Fruit fly (Drosophila melanogaster) whole organism, embryonic: ENCODE data around the gene CG15382.

ENCODE experiments used
- CG10462 ChIP-seq: fragments of 200-800 bp; sonication (Bioruptor generic); optimal IDR thresholded peaks from 2 replicates; lab custom pipeline; 2016; ENCODE audit warnings: missing biosample characterization, missing genetic modification characterization
- CG10543 ChIP-seq: fragments of 200-800 bp; sonication (Bioruptor generic); optimal IDR thresholded peaks from 3 replicates; lab custom pipeline; 2017; ENCODE audit warnings: missing biosample characterization, mild to moderate bottlenecking, missing genetic modification characterization, moderate library complexity
- CG13287 ChIP-seq: fragments of 200-800 bp; sonication (Bioruptor generic); IDR thresholded peaks from 2 replicates; pipeline ENCODE4 v1.3.6; 2022; ENCODE audit warnings: missing biosample characterization, missing genetic modification characterization; ENCODE audit not compliant: partially characterized antibody
- CG1529 ChIP-seq: fragments of 200-800 bp; sonication (Bioruptor generic); optimal IDR thresholded peaks from 3 replicates; lab custom pipeline; 2018; ENCODE audit warnings: missing biosample characterization, missing genetic modification characterization
- CG17568 ChIP-seq: fragments of 200-800 bp; sonication (Bioruptor generic); optimal IDR thresholded peaks from 2 replicates; lab custom pipeline; 2018; ENCODE audit warnings: missing biosample characterization, mild to moderate bottlenecking, missing genetic modification characterization, moderate library complexity
- CG2129 ChIP-seq: fragments of 200-800 bp; sonication (Bioruptor generic); IDR thresholded peaks from 2 replicates; pipeline ENCODE4 v1.3.6; 2022; ENCODE audit warnings: missing biosample characterization, missing genetic modification characterization; ENCODE audit not compliant: partially characterized antibody
- CG3065 ChIP-seq: fragments of 200-800 bp; sonication (Bioruptor generic); optimal IDR thresholded peaks from 2 replicates; lab custom pipeline; 2016; ENCODE audit warnings: missing biosample characterization, missing genetic modification characterization
- CG34422 ChIP-seq: fragments of 200-800 bp; sonication (Bioruptor generic); IDR thresholded peaks from 3 replicates; pipeline ENCODE4 v1.3.6; 2022; ENCODE audit warnings: missing biosample characterization, missing genetic modification characterization
- CG3995 ChIP-seq: fragments of 200-800 bp; sonication (Bioruptor generic); optimal IDR thresholded peaks from 3 replicates; lab custom pipeline; 2016; ENCODE audit warnings: missing biosample characterization, missing genetic modification characterization
- CG4360 ChIP-seq: fragments of 200-800 bp; sonication (Bioruptor generic); IDR thresholded peaks from 2 replicates; pipeline ENCODE4 v1.3.6; 2022; ENCODE audit warnings: missing biosample characterization, missing genetic modification characterization
- CG5180 ChIP-seq: fragments of 200-800 bp; sonication (Bioruptor generic); optimal IDR thresholded peaks from 3 replicates; lab custom pipeline; 2017; ENCODE audit warnings: missing biosample characterization, missing genetic modification characterization, mild to moderate bottlenecking, moderate library complexity, missing genetic modification reagents
- CG6813 ChIP-seq: fragments of 200-800 bp; sonication (Bioruptor generic); optimal IDR thresholded peaks from 2 replicates; lab custom pipeline; 2017; ENCODE audit warnings: missing biosample characterization, missing genetic modification characterization, mild to moderate bottlenecking, moderate library complexity, missing genetic modification reagents
- CG8388 ChIP-seq: fragments of 200-800 bp; sonication (Bioruptor generic); optimal IDR thresholded peaks from 2 replicates; lab custom pipeline; 2019; ENCODE audit warnings: missing biosample characterization, mild to moderate bottlenecking, missing genetic modification characterization, moderate library complexity
- CG9817 ChIP-seq: fragments of 200-800 bp; sonication (Bioruptor generic); optimal IDR thresholded peaks from 2 replicates; lab custom pipeline; 2018; ENCODE audit warnings: missing biosample characterization, mild to moderate bottlenecking, missing genetic modification characterization, moderate library complexity
- CTCF ChIP-seq: fragments of 200-800 bp; sonication (Bioruptor generic); optimal IDR thresholded peaks from 2 replicates; lab custom pipeline; 2017; ENCODE audit warnings: missing biosample characterization, mild to moderate bottlenecking, missing genetic modification characterization, moderate library complexity
- Dip3 ChIP-seq: fragments of 200-800 bp; sonication (Bioruptor generic); optimal IDR thresholded peaks from 3 replicates; lab custom pipeline; 2016; ENCODE audit warnings: missing biosample characterization, missing genetic modification characterization
- Dll ChIP-seq: fragments of 200-800 bp; sonication (Bioruptor generic); IDR thresholded peaks from 4 replicates; pipeline ENCODE4 v1.3.6; 2022; ENCODE audit warnings: missing biosample characterization, missing genetic modification characterization; ENCODE audit not compliant: partially characterized antibody
- Fer1 ChIP-seq: fragments of 200-800 bp; sonication (Bioruptor generic); optimal IDR thresholded peaks from 2 replicates; lab custom pipeline; 2017; ENCODE audit warnings: missing biosample characterization, mild to moderate bottlenecking, missing genetic modification characterization
- Fer2 ChIP-seq: fragments of 200-800 bp; sonication (Bioruptor generic); optimal IDR thresholded peaks from 2 replicates; lab custom pipeline; 2018; ENCODE audit warnings: missing biosample characterization, mild to moderate bottlenecking, missing genetic modification characterization, moderate library complexity
- HHEX ChIP-seq: fragments of 200-800 bp; sonication (Bioruptor generic); optimal IDR thresholded peaks from 3 replicates; lab custom pipeline; 2017; ENCODE audit warnings: missing biosample characterization, mild to moderate bottlenecking, missing genetic modification characterization, missing genetic modification reagents
- HLHmδ ChIP-seq: fragments of 200-800 bp; sonication (Bioruptor generic); optimal IDR thresholded peaks from 2 replicates; lab custom pipeline; 2018; ENCODE audit warnings: missing biosample characterization, mild to moderate bottlenecking, missing genetic modification characterization, moderate library complexity
- Med ChIP-seq: fragments of 200-800 bp; sonication (Bioruptor generic); peaks from one replicate; lab custom pipeline; 2016; ENCODE audit warnings: missing biosample characterization, missing genetic modification characterization, mild to moderate bottlenecking, inconsistent platforms, moderate library complexity
- NC2α ChIP-seq: fragments of 200-800 bp; sonication (Bioruptor generic); optimal IDR thresholded peaks from 2 replicates; lab custom pipeline; 2016; ENCODE audit warnings: missing biosample characterization, missing genetic modification characterization
- Optix ChIP-seq: fragments of 200-800 bp; sonication (Bioruptor generic); IDR thresholded peaks from 3 replicates; pipeline ENCODE4 v1.3.6; 2022; ENCODE audit warnings: missing biosample characterization, missing genetic modification characterization
- PHDP ChIP-seq: fragments of 200-800 bp; sonication (Bioruptor generic); optimal IDR thresholded peaks from 3 replicates; lab custom pipeline; 2018; ENCODE audit warnings: missing biosample characterization, mild to moderate bottlenecking, missing genetic modification characterization, moderate library complexity
- Ptx1 ChIP-seq: fragments of 200-800 bp; sonication (Bioruptor generic); IDR thresholded peaks from 2 replicates; pipeline ENCODE4 v1.3.6; 2022; ENCODE audit warnings: missing biosample characterization, missing genetic modification characterization
- Ssrp ChIP-seq: fragments of 200-800 bp; sonication (Bioruptor generic); optimal IDR thresholded peaks from 2 replicates; lab custom pipeline; 2018; ENCODE audit warnings: missing biosample characterization, mild to moderate bottlenecking, missing genetic modification characterization, moderate library complexity
- YL-1 ChIP-seq: fragments of 200-800 bp; sonication (Bioruptor generic); optimal IDR thresholded peaks from 3 replicates; lab custom pipeline; 2017; ENCODE audit warnings: missing biosample characterization, mild to moderate bottlenecking, missing genetic modification characterization
- ato ChIP-seq: fragments of 200-800 bp; sonication (Bioruptor generic); IDR thresholded peaks from 2 replicates; pipeline ENCODE4 v1.3.6; 2022; ENCODE audit warnings: missing biosample characterization, missing genetic modification characterization; ENCODE audit not compliant: partially characterized antibody
- cato ChIP-seq: fragments of 200-800 bp; sonication (Bioruptor generic); optimal IDR thresholded peaks from 2 replicates; lab custom pipeline; 2016; ENCODE audit warnings: missing biosample characterization, missing genetic modification characterization, borderline replicate concordance
- chn ChIP-seq: fragments of 200-800 bp; sonication (Bioruptor generic); optimal IDR thresholded peaks from 2 replicates; lab custom pipeline; 2016; ENCODE audit warnings: missing biosample characterization, missing genetic modification characterization
- danr ChIP-seq: fragments of 200-800 bp; sonication (Bioruptor generic); IDR thresholded peaks from 2 replicates; pipeline ENCODE4 v1.3.6; 2022; ENCODE audit warnings: missing biosample characterization, missing genetic modification characterization
- ems ChIP-seq: fragments of 200-800 bp; sonication (Bioruptor generic); optimal IDR thresholded peaks from 3 replicates; lab custom pipeline; 2016; ENCODE audit warnings: missing biosample characterization, missing genetic modification characterization
- gce ChIP-seq: fragments of 200-800 bp; sonication (Bioruptor generic); IDR thresholded peaks from 3 replicates; pipeline ENCODE4 v1.3.6; 2022; ENCODE audit warnings: missing biosample characterization, missing genetic modification characterization
- grau ChIP-seq: fragments of 200-800 bp; optimal IDR thresholded peaks from 3 replicates; lab custom pipeline; 2019; ENCODE audit warnings: missing biosample characterization, mild to moderate bottlenecking, missing genetic modification characterization, moderate library complexity
- gro ChIP-seq: fragments of 200-800 bp; sonication (Bioruptor generic); optimal IDR thresholded peaks from 2 replicates; lab custom pipeline; 2016; ENCODE audit warnings: missing biosample characterization, missing genetic modification characterization
- klu ChIP-seq: fragments of 200-800 bp; sonication (Bioruptor generic); IDR thresholded peaks from 2 replicates; pipeline ENCODE4 v1.3.6; 2022; ENCODE audit warnings: missing biosample characterization, missing genetic modification characterization
- lilli ChIP-seq: fragments of 200-800 bp; sonication (Bioruptor generic); optimal IDR thresholded peaks from 3 replicates; lab custom pipeline; 2016; ENCODE audit warnings: missing biosample characterization, missing genetic modification characterization
- nerfin-2 ChIP-seq: fragments of 200-800 bp; sonication (Bioruptor generic); IDR thresholded peaks from 2 replicates; pipeline ENCODE4 v1.3.6; 2022; ENCODE audit warnings: missing biosample characterization, missing genetic modification characterization; ENCODE audit not compliant: partially characterized antibody
- nmo ChIP-seq: fragments of 200-800 bp; sonication (Bioruptor generic); optimal IDR thresholded peaks from 2 replicates; lab custom pipeline; 2018; ENCODE audit warnings: missing biosample characterization, mild to moderate bottlenecking, missing genetic modification characterization, moderate library complexity
- odd ChIP-seq: fragments of 200-800 bp; sonication (Bioruptor generic); optimal IDR thresholded peaks from 2 replicates; lab custom pipeline; 2017; ENCODE audit warnings: missing biosample characterization, mild to moderate bottlenecking, missing genetic modification characterization
- org-1 ChIP-seq: fragments of 200-800 bp; sonication (Bioruptor generic); optimal IDR thresholded peaks from 2 replicates; lab custom pipeline; 2017; ENCODE audit warnings: missing biosample characterization, missing genetic modification characterization
- pan ChIP-seq, 4 experiments: fragments of >200 bp in 3 of 4; fragments of 200-800 bp in 1 of 4; sonication (Bioruptor generic) in 1 of 4; optimal IDR thresholded peaks in 3 of 4; IDR thresholded peaks in 1 of 4; 2 replicates each; pipeline versions ENCODE4 v1.3.6 to Lab custom; 2017 to 2022; ENCODE audit warnings: missing biosample characterization in 2 of 4, missing genetic modification characterization in 2 of 4, mixed read lengths in 1 of 4
- sim ChIP-seq: fragments of 200-800 bp; sonication (Bioruptor generic); IDR thresholded peaks from 2 replicates; pipeline ENCODE4 v1.3.6; 2022; ENCODE audit warnings: missing biosample characterization, missing genetic modification characterization
- sug ChIP-seq: fragments of 200-800 bp; optimal IDR thresholded peaks from 2 replicates; lab custom pipeline; 2019; ENCODE audit warnings: missing biosample characterization, mild to moderate bottlenecking, missing genetic modification characterization, moderate library complexity
- vvl ChIP-seq: fragments of 200-800 bp; sonication (Bioruptor generic); IDR thresholded peaks from 2 replicates; pipeline ENCODE4 v1.3.6; 2022; ENCODE audit warnings: missing biosample characterization, missing genetic modification characterization
- z ChIP-seq: fragments of 200-800 bp; sonication (Bioruptor generic); IDR thresholded peaks from 3 replicates; pipeline ENCODE4 v1.3.6; 2022; ENCODE audit warnings: missing biosample characterization, missing genetic modification characterization
- zfh2 ChIP-seq: fragments of 200-800 bp; sonication (Bioruptor generic); optimal IDR thresholded peaks from 2 replicates; lab custom pipeline; 2016; ENCODE audit warnings: missing biosample characterization, missing genetic modification characterization

CG15382 gene

dm6 chr2L:2196590-2197474, 41.3 kb downstream of the CG15382 start (continued):
- peak; percentile 69 for TF ChIP-seq chn (GFP tag; lab: Kevin White, UChicago)
- TF ChIP-seq Med (GFP tag; lab: Kevin White, UChicago): peak; percentile 89
- TF ChIP-seq NC2α (GFP tag; lab: Kevin White, UChicago): no peak
- TF ChIP-seq Ssrp (tag; lab: Kevin White, UChicago): peak; percentile 35
- TF ChIP-seq CG3065 (GFP tag; lab: Kevin White, UChicago): peak; percentile 99
- no peak for TF ChIP-seq vvl (GFP tag; lab: Robert Waterston, UW)
- TF ChIP-seq HHEX (GFP tag; lab: Kevin White, UChicago): peak; percentile 76
- no peak for TF ChIP-seq CG2129 (GFP tag; lab: Robert Waterston, UW)
- TF ChIP-seq lilli (GFP tag; lab: Kevin White, UChicago): peak; percentile 59
- TF ChIP-seq nmo (GFP tag; lab: Kevin White, UChicago): peak; percentile 63
- TF ChIP-seq odd (GFP tag; lab: Kevin White, UChicago): peak; percentile 38
- peak; percentile 30 for TF ChIP-seq CG6813 (GFP tag; lab: Kevin White, UChicago)
- TF ChIP-seq CG9817: peak; percentile 20
- no peak for TF ChIP-seq CG34422 (GFP tag; lab: Robert Waterston, UW)
- TF ChIP-seq Ptx1 (GFP tag; lab: Robert Waterston, UW): no peak
- TF ChIP-seq Fer1 (GFP tag; lab: Kevin White, UChicago): peak; percentile 89
- TF ChIP-seq ato (GFP tag; lab: Robert Waterston, UW): no peak
- TF ChIP-seq danr: no peak
- TF ChIP-seq org-1 (GFP tag; lab: Kevin White, UChicago): peak; percentile 5
- no peak for TF ChIP-seq CG13287
- TF ChIP-seq Optix (GFP tag; lab: Robert Waterston, UW): no peak
- TF ChIP-seq CG8388 (GFP tag; lab: Kevin White, UChicago): no peak
- TF ChIP-seq PHDP (tag; lab: Kevin White, UChicago): peak; percentile 51
- no peak for TF ChIP-seq pan (optimal IDR thresholded peaks at IDR 0.05; lab: Kevin White, UChicago)
- TF ChIP-seq pan (GFP tag; optimal IDR thresholded peaks at IDR 0.05 in 1 of 2, IDR thresholded peaks at IDR 0.05 in 1 of 2): no peak
- TF ChIP-seq ems (GFP tag; lab: Kevin White, UChicago): no peak
- TF ChIP-seq sug: peak; percentile 88
- TF ChIP-seq sim (GFP tag; lab: Robert Waterston, UW): no peak
- no peak for TF ChIP-seq Dll (GFP tag; lab: Robert Waterston, UW)
- peak; percentile 56 for TF ChIP-seq gro
- no peak for TF ChIP-seq CG4360 (GFP tag; lab: Robert Waterston, UW)
- peak; percentile 18 for TF ChIP-seq zfh2
- TF ChIP-seq CG10462: no peak
- no peak for TF ChIP-seq nerfin-2
- TF ChIP-seq grau: peak; percentile 68
- peak; percentile 20 for TF ChIP-seq Fer2 (tag; lab: Kevin White, UChicago)
- peak; percentile 53 for TF ChIP-seq YL-1
- TF ChIP-seq HLHmδ: peak; percentile 92
- peak; percentile 96 for TF ChIP-seq CG10543
- no peak for TF ChIP-seq z (GFP tag; lab: Robert Waterston, UW)
- peak; percentile 19 for TF ChIP-seq Dip3 (GFP tag; lab: Kevin White, UChicago)
- TF ChIP-seq cato (GFP tag; lab: Kevin White, UChicago): no peak
- peak; percentile 26 for TF ChIP-seq CTCF (GFP tag; lab: Kevin White, UChicago)
- TF ChIP-seq CG17568: no peak
- TF ChIP-seq CG5180 (GFP tag; lab: Kevin White, UChicago): peak; percentile 96
- TF ChIP-seq CG1529 (GFP tag; lab: Kevin White, UChicago): peak; percentile 35
- no peak for TF ChIP-seq gce (GFP tag; lab: Robert Waterston, UW)
- no peak for TF ChIP-seq klu (GFP tag; lab: Robert Waterston, UW)
- peak; percentile 17 for TF ChIP-seq CG3995 (GFP tag; lab: Kevin White, UChicago)
